Worm (Caenorhabditis elegans) whole organism, early embryonic: Measurements from ENCODE around the gene C34F11.8.

ENCODE experiments used
- B0310.2 ChIP-seq: sonication (generic microtip); optimal IDR thresholded peaks from 2 replicates; lab custom pipeline; 2016; ENCODE audit warnings: mild to moderate bottlenecking, missing genetic modification characterization, missing compliant biosample characterization
- F13C5.2 ChIP-seq: sonication (generic microtip); optimal IDR thresholded peaks from 2 replicates; lab custom pipeline; 2017; ENCODE audit warnings: mild to moderate bottlenecking, missing genetic modification characterization, inconsistent platforms, missing compliant biosample characterization
- aly-1 ChIP-seq: sonication (generic microtip); optimal IDR thresholded peaks from 2 replicates; lab custom pipeline; 2016; ENCODE audit warnings: missing genetic modification characterization, missing compliant biosample characterization
- ama-1 ChIP-seq: fragments of 150-350 bp; optimal IDR thresholded peaks from 2 replicates; lab custom pipeline; 2014
- ceh-13 ChIP-seq: fragments of 200-800 bp; sonication (Bioruptor generic); optimal IDR thresholded peaks from 2 replicates; lab custom pipeline; 2018; ENCODE audit warnings: mild to moderate bottlenecking, missing genetic modification characterization, missing compliant biosample characterization
- ceh-36 ChIP-seq: sonication (generic microtip); optimal IDR thresholded peaks from 2 replicates; lab custom pipeline; 2016; ENCODE audit warnings: missing genetic modification characterization, inconsistent platforms, missing compliant biosample characterization
- ets-7 ChIP-seq: sonication (generic microtip); optimal IDR thresholded peaks from 2 replicates; lab custom pipeline; 2016; ENCODE audit warnings: missing genotype, missing genetic modification characterization, missing compliant biosample characterization
- flt-1 ChIP-seq: fragments of 200-800 bp; sonication (Bioruptor generic); IDR thresholded peaks from 2 replicates; pipeline ENCODE4 v1.3.6; 2022; ENCODE audit warnings: missing genetic modification characterization, missing compliant biosample characterization
- hmbx-1 ChIP-seq: sonication (generic microtip); optimal IDR thresholded peaks from 2 replicates; lab custom pipeline; 2016; ENCODE audit warnings: mild to moderate bottlenecking, missing genetic modification characterization, missing compliant biosample characterization
- hmg-4 ChIP-seq: fragments of 200-800 bp; sonication (Bioruptor generic); optimal IDR thresholded peaks from 2 replicates; lab custom pipeline; 2018; ENCODE audit warnings: mild to moderate bottlenecking, missing genetic modification characterization, missing compliant biosample characterization
- hnd-1 ChIP-seq: sonication (generic microtip); optimal IDR thresholded peaks from 2 replicates; lab custom pipeline; 2016; ENCODE audit warnings: missing genetic modification characterization, missing compliant biosample characterization
- pes-1 ChIP-seq: fragments of 200-800 bp; sonication (Bioruptor generic); IDR thresholded peaks from 2 replicates; pipeline ENCODE4 v1.3.6; 2022; ENCODE audit warnings: missing genetic modification reagents, missing genetic modification characterization, missing compliant biosample characterization
- scrt-1 ChIP-seq: fragments of 200-800 bp; sonication (Bioruptor generic); IDR thresholded peaks from 2 replicates; pipeline ENCODE4 v1.3.6; 2022; ENCODE audit warnings: missing genetic modification characterization, missing compliant biosample characterization
- sea-1 ChIP-seq: fragments of 200-800 bp; sonication (Bioruptor generic); conservative IDR thresholded peaks from 2 replicates; pipeline ENCODE4 v1.3.6; 2022; ENCODE audit warnings: missing genetic modification characterization, missing compliant biosample characterization
- tbx-11 ChIP-seq: fragments of 200-800 bp; sonication (Bioruptor generic); IDR thresholded peaks from 2 replicates; pipeline ENCODE4 v1.3.6; 2022; ENCODE audit warnings: missing genetic modification characterization, missing compliant biosample characterization
- tbx-37 ChIP-seq: fragments of 200-800 bp; sonication (Bioruptor generic); conservative IDR thresholded peaks from 2 replicates; pipeline ENCODE4 v1.3.6; 2022; ENCODE audit warnings: missing genetic modification reagents, missing genetic modification characterization, missing compliant biosample characterization
- tra-4 ChIP-seq: sonication (generic microtip); optimal IDR thresholded peaks from 2 replicates; lab custom pipeline; 2017; ENCODE audit warnings: missing genetic modification characterization, missing compliant biosample characterization

The C34F11.8 gene

ce11 chrII:5195504-5195903, 15.3 kb downstream of the C34F11.8 start, which contains the start of gene C34F11.5:
Gene C34F11.5 (plus strand): TSS chrII:5195804.
- no peak for TF ChIP-seq aly-1 (tag; lab: Kevin White, UChicago)
- no peak for TF ChIP-seq pes-1
- no peak for TF ChIP-seq ceh-36 (tag; lab: Kevin White, UChicago)
- TF ChIP-seq tra-4 (tag; lab: Kevin White, UChicago), result no peak
- TF ChIP-seq sea-1 (GFP tag; lab: Robert Waterston, UW), result no peak
- no peak for TF ChIP-seq hmg-4 (GFP tag; lab: Kevin White, UChicago)

ce11 chrII:5194066-5194465, 16.7 kb downstream of the C34F11.8 start, which contains the start of gene msp-49:
Gene msp-49 (plus strand): TSS chrII:5194366.
- no peak for TF ChIP-seq hnd-1 (tag; lab: Kevin White, UChicago)
- no peak for TF ChIP-seq tbx-37
- no peak for TF ChIP-seq ceh-36 (tag; lab: Kevin White, UChicago)
- TF ChIP-seq tra-4 (tag; lab: Kevin White, UChicago), result no peak

ce11 chrII:5191766-5192165, 19.0 kb downstream of the C34F11.8 start:
- TF ChIP-seq flt-1 (GFP tag; lab: Robert Waterston, UW), result no peak
- no peak for TF ChIP-seq scrt-1 (GFP tag; lab: Robert Waterston, UW)
- no peak for TF ChIP-seq ama-1 (lab: Kevin White, UChicago)
- no peak for TF ChIP-seq ceh-36 (tag; lab: Kevin White, UChicago)
- no peak for TF ChIP-seq ets-7 (tag; lab: Kevin White, UChicago)
- no peak for TF ChIP-seq B0310.2
- TF ChIP-seq tra-4 (tag; lab: Kevin White, UChicago), result no peak
- TF ChIP-seq sea-1 (GFP tag; lab: Robert Waterston, UW), result no peak
- TF ChIP-seq F13C5.2 (tag; lab: Kevin White, UChicago), result no peak
- no peak for TF ChIP-seq pes-1
- TF ChIP-seq tbx-11, result no peak
- TF ChIP-seq ceh-13 (GFP tag; lab: Kevin White, UChicago), result no peak
- no peak for TF ChIP-seq hnd-1 (tag; lab: Kevin White, UChicago)
- no peak for TF ChIP-seq hmg-4 (GFP tag; lab: Kevin White, UChicago)
- no peak for TF ChIP-seq tbx-37
- TF ChIP-seq hmbx-1 (tag; lab: Kevin White, UChicago), result no peak

ce11 chrII:5187934-5188333, 22.8 kb downstream of the C34F11.8 start:
- TF ChIP-seq aly-1 (tag; lab: Kevin White, UChicago) (no peak), flt-1 (GFP tag; lab: Robert Waterston, UW) (no peak), tbx-37 (no peak), ets-7 (tag; lab: Kevin White, UChicago) (no peak), ama-1 (lab: Kevin White, UChicago) (no peak), ceh-13 (GFP tag; lab: Kevin White, UChicago) (no peak), sea-1 (GFP tag; lab: Robert Waterston, UW) (no peak), tra-4 (tag; lab: Kevin White, UChicago) (no peak), B0310.2 (no peak)

- TF ChIP-seq ceh-13 (GFP tag; lab: Kevin White, UChicago) (no peak), tra-4 (tag; lab: Kevin White, UChicago) (no peak)
Observed at ce11 chrII:5187469-5187868, 23.3 kb downstream of the C34F11.8 start, which contains the start of gene crh-2. Gene crh-2 (minus strand): TSS chrII:5187569.

- no peak for TF ChIP-seq hmbx-1 (tag; lab: Kevin White, UChicago)
- no peak for TF ChIP-seq tbx-37
- TF ChIP-seq scrt-1 (GFP tag; lab: Robert Waterston, UW), result no peak
Observed at ce11 chrII:5186870-5187269, 23.9 kb downstream of the C34F11.8 start.

- no peak for TF ChIP-seq F13C5.2 (tag; lab: Kevin White, UChicago)
Observed at ce11 chrII:5185955-5186539, 24.7 kb downstream of the C34F11.8 start.

- TF ChIP-seq hnd-1 (tag; lab: Kevin White, UChicago), result no peak
- TF ChIP-seq sea-1 (GFP tag; lab: Robert Waterston, UW), result no peak
- no peak for TF ChIP-seq flt-1 (GFP tag; lab: Robert Waterston, UW)
- no peak for TF ChIP-seq aly-1 (tag; lab: Kevin White, UChicago)
- TF ChIP-seq hmg-4 (GFP tag; lab: Kevin White, UChicago), result no peak
- TF ChIP-seq ceh-36 (tag; lab: Kevin White, UChicago), result no peak
- no peak for TF ChIP-seq B0310.2
- TF ChIP-seq hmbx-1 (tag; lab: Kevin White, UChicago), result no peak
- no peak for TF ChIP-seq scrt-1 (GFP tag; lab: Robert Waterston, UW)
- no peak for TF ChIP-seq ceh-13 (GFP tag; lab: Kevin White, UChicago)
- no peak for TF ChIP-seq ets-7 (tag; lab: Kevin White, UChicago)
- TF ChIP-seq pes-1, result no peak
- TF ChIP-seq F13C5.2 (tag; lab: Kevin White, UChicago), result no peak
- TF ChIP-seq tra-4 (tag; lab: Kevin White, UChicago), result no peak
- TF ChIP-seq tbx-11, result no peak
- no peak for TF ChIP-seq tbx-37
- no peak for TF ChIP-seq ama-1 (lab: Kevin White, UChicago)
Observed at ce11 chrII:5184661-5185545, 25.9 kb downstream of the C34F11.8 start.
